Fruit fly (Drosophila melanogaster) whole organism, embryonic: ENCODE measurements around the gene CG32236.

Experiments used
- Atf3 ChIP-seq: fragments of 200-800 bp; sonication (Bioruptor generic); optimal IDR thresholded peaks from 3 replicates; lab custom pipeline; 2016; ENCODE audit warnings: missing biosample characterization, missing genetic modification characterization
- Atf6 ChIP-seq: fragments of 200-800 bp; sonication (Bioruptor generic); IDR thresholded peaks from 2 replicates; pipeline ENCODE4 v1.3.6; 2022; ENCODE audit warnings: missing biosample characterization, missing genetic modification characterization
- B-H1 ChIP-seq: fragments of 200-800 bp; sonication (Bioruptor generic); IDR thresholded peaks from 3 replicates; pipeline ENCODE4 v1.3.6; 2022; ENCODE audit warnings: missing biosample characterization, missing genetic modification characterization
- Bteb2 ChIP-seq: fragments of 200-800 bp; sonication (Bioruptor generic); optimal IDR thresholded peaks from 2 replicates; lab custom pipeline; 2016; ENCODE audit warnings: missing biosample characterization, missing genetic modification characterization
- CG10209 ChIP-seq: fragments of 200-800 bp; sonication (Bioruptor generic); optimal IDR thresholded peaks from 3 replicates; lab custom pipeline; 2017; ENCODE audit warnings: missing biosample characterization, mild to moderate bottlenecking, missing genetic modification characterization, missing genetic modification reagents
- CG12744 ChIP-seq: fragments of 200-800 bp; sonication (Bioruptor generic); optimal IDR thresholded peaks from 2 replicates; lab custom pipeline; 2016; ENCODE audit warnings: missing biosample characterization, missing genetic modification characterization
- CG14710 ChIP-seq: fragments of 200-800 bp; sonication (Bioruptor generic); optimal IDR thresholded peaks from 3 replicates; lab custom pipeline; 2019; ENCODE audit warnings: missing biosample characterization, mild to moderate bottlenecking, missing genetic modification characterization, moderate library complexity
- CG15696 ChIP-seq: fragments of 200-800 bp; sonication (Bioruptor generic); optimal IDR thresholded peaks from 2 replicates; lab custom pipeline; 2019; ENCODE audit warnings: missing biosample characterization, mild to moderate bottlenecking, missing genetic modification characterization, moderate library complexity
- CG16863 ChIP-seq: fragments of 200-800 bp; sonication (Bioruptor generic); optimal IDR thresholded peaks from 3 replicates; lab custom pipeline; 2016; ENCODE audit warnings: missing biosample characterization, missing genetic modification characterization
- CG17361 ChIP-seq: fragments of 200-800 bp; sonication (Bioruptor generic); IDR thresholded peaks from 3 replicates; pipeline ENCODE4 v1.3.6; 2022; ENCODE audit warnings: missing biosample characterization, missing genetic modification characterization
- CG32772 ChIP-seq: fragments of 200-800 bp; sonication (Bioruptor generic); IDR thresholded peaks from 2 replicates; pipeline ENCODE4 v1.3.6; 2022; ENCODE audit warnings: missing biosample characterization, missing genetic modification characterization
- CG4328 ChIP-seq: fragments of 200-800 bp; sonication (Bioruptor generic); optimal IDR thresholded peaks from 3 replicates; lab custom pipeline; 2017; ENCODE audit warnings: missing biosample characterization, missing genetic modification reagents, missing genetic modification characterization
- CG4820 ChIP-seq: fragments of 200-800 bp; sonication (Bioruptor generic); optimal IDR thresholded peaks from 3 replicates; lab custom pipeline; 2016; ENCODE audit warnings: missing biosample characterization, missing genetic modification characterization
- CG5180 ChIP-seq: fragments of 200-800 bp; sonication (Bioruptor generic); optimal IDR thresholded peaks from 3 replicates; lab custom pipeline; 2017; ENCODE audit warnings: missing biosample characterization, missing genetic modification characterization, mild to moderate bottlenecking, moderate library complexity, missing genetic modification reagents
- CG7372 ChIP-seq: fragments of 200-800 bp; sonication (Bioruptor generic); IDR thresholded peaks from 2 replicates; pipeline ENCODE4 v1.3.6; 2022; ENCODE audit warnings: missing biosample characterization, missing genetic modification characterization
- CG7786 ChIP-seq: fragments of 200-800 bp; sonication (Bioruptor generic); optimal IDR thresholded peaks from 2 replicates; lab custom pipeline; 2016; ENCODE audit warnings: missing biosample characterization, missing genetic modification characterization
- CG7963 ChIP-seq: fragments of 200-800 bp; sonication (Bioruptor generic); IDR thresholded peaks from 3 replicates; pipeline ENCODE4 v1.3.6; 2022; ENCODE audit warnings: missing biosample characterization, missing genetic modification characterization; ENCODE audit not compliant: partially characterized antibody
- CG8281 ChIP-seq: fragments of 200-800 bp; sonication (Bioruptor generic); optimal IDR thresholded peaks from 2 replicates; lab custom pipeline; 2018; ENCODE audit warnings: missing biosample characterization, mild to moderate bottlenecking, missing genetic modification characterization, moderate library complexity
- CG8388 ChIP-seq: fragments of 200-800 bp; sonication (Bioruptor generic); optimal IDR thresholded peaks from 2 replicates; lab custom pipeline; 2019; ENCODE audit warnings: missing biosample characterization, mild to moderate bottlenecking, missing genetic modification characterization, moderate library complexity
- CG8765 ChIP-seq: fragments of 200-800 bp; sonication (Bioruptor generic); IDR thresholded peaks from 2 replicates; pipeline ENCODE4 v1.3.6; 2022; ENCODE audit warnings: missing biosample characterization, missing genetic modification characterization
- CG9817 ChIP-seq: fragments of 200-800 bp; sonication (Bioruptor generic); optimal IDR thresholded peaks from 2 replicates; lab custom pipeline; 2018; ENCODE audit warnings: missing biosample characterization, mild to moderate bottlenecking, missing genetic modification characterization, moderate library complexity
- D ChIP-seq, 2 experiments: fragments of 200-800 bp in 1 of 2; fragments of >200 bp in 1 of 2; sonication (Bioruptor generic) in 1 of 2; optimal IDR thresholded peaks; 2 replicates in 1 of 2; 3 replicates in 1 of 2; lab custom pipeline; 2017; ENCODE audit warnings: mild to moderate bottlenecking in 1 of 2, missing biosample characterization in 1 of 2, missing genetic modification characterization in 1 of 2, missing genetic modification reagents in 1 of 2
- D19B ChIP-seq: fragments of 200-800 bp; sonication (Bioruptor generic); optimal IDR thresholded peaks from 2 replicates; lab custom pipeline; 2017; ENCODE audit warnings: missing biosample characterization, mild to moderate bottlenecking, missing genetic modification characterization
- Dek ChIP-seq: fragments of 200-800 bp; sonication (Bioruptor generic); optimal IDR thresholded peaks from 3 replicates; lab custom pipeline; 2019; ENCODE audit warnings: missing biosample characterization, mild to moderate bottlenecking, missing genetic modification characterization, moderate library complexity
- ERR ChIP-seq: fragments of 200-800 bp; sonication (Bioruptor generic); optimal IDR thresholded peaks from 2 replicates; lab custom pipeline; 2016; ENCODE audit warnings: missing biosample characterization, missing genetic modification characterization
- Ets65A ChIP-seq: fragments of 200-800 bp; sonication (Bioruptor generic); peaks from one replicate; lab custom pipeline; 2016; ENCODE audit warnings: missing biosample characterization, missing genetic modification characterization
- Fer1 ChIP-seq: fragments of 200-800 bp; sonication (Bioruptor generic); optimal IDR thresholded peaks from 2 replicates; lab custom pipeline; 2017; ENCODE audit warnings: missing biosample characterization, mild to moderate bottlenecking, missing genetic modification characterization
- H2.0 ChIP-seq: fragments of 200-800 bp; sonication (Bioruptor generic); IDR thresholded peaks from 2 replicates; pipeline ENCODE4 v1.3.6; 2022; ENCODE audit warnings: missing biosample characterization, missing genetic modification characterization
- Kr ChIP-seq: fragments of 200-800 bp; sonication (Bioruptor generic); optimal IDR thresholded peaks from 2 replicates; lab custom pipeline; 2017; ENCODE audit warnings: missing biosample characterization, mild to moderate bottlenecking, missing genetic modification characterization
- NfI ChIP-seq: fragments of 200-800 bp; sonication (Bioruptor generic); optimal IDR thresholded peaks from 3 replicates; lab custom pipeline; 2018; ENCODE audit warnings: missing biosample characterization, mild to moderate bottlenecking, missing genetic modification characterization, moderate library complexity
- Ravus ChIP-seq: fragments of 200-800 bp; sonication (Bioruptor generic); IDR thresholded peaks from 2 replicates; pipeline ENCODE4 v1.3.6; 2022; ENCODE audit warnings: missing biosample characterization, missing genetic modification characterization
- Rfx ChIP-seq: fragments of 200-800 bp; sonication (Bioruptor generic); IDR thresholded peaks from 2 replicates; pipeline ENCODE4 v1.3.6; 2022; ENCODE audit warnings: missing biosample characterization, missing genetic modification characterization
- Sin3A ChIP-seq: fragments of >200 bp; optimal IDR thresholded peaks from 2 replicates; lab custom pipeline; 2018
- TFAM ChIP-seq: fragments of 200-800 bp; sonication (Bioruptor generic); optimal IDR thresholded peaks from 2 replicates; lab custom pipeline; 2017; ENCODE audit warnings: missing biosample characterization, missing genetic modification characterization, inconsistent platforms
- Trl ChIP-seq, 3 experiments: fragments of >200 bp in 2 of 3; fragments of 200-800 bp in 1 of 3; sonication (Bioruptor generic) in 1 of 3; optimal IDR thresholded peaks; 2 replicates in 1 of 3; 3 replicates in 2 of 3; lab custom pipeline; 2016 to 2017; ENCODE audit warnings: missing biosample characterization in 1 of 3, missing genetic modification characterization in 1 of 3
- bowl ChIP-seq: fragments of 200-800 bp; sonication (Bioruptor generic); IDR thresholded peaks from 2 replicates; pipeline ENCODE4 v1.3.6; 2022; ENCODE audit warnings: missing biosample characterization, missing genetic modification characterization
- chm ChIP-seq: fragments of 200-800 bp; sonication (Bioruptor generic); IDR thresholded peaks from 2 replicates; pipeline ENCODE4 v1.3.6; 2022; ENCODE audit warnings: missing biosample characterization, missing genetic modification characterization
- cwo ChIP-seq: fragments of 200-800 bp; sonication (Bioruptor generic); optimal IDR thresholded peaks from 3 replicates; lab custom pipeline; 2017; ENCODE audit warnings: missing biosample characterization, missing genetic modification characterization, mild to moderate bottlenecking, moderate library complexity, missing genetic modification reagents
- danr ChIP-seq: fragments of 200-800 bp; sonication (Bioruptor generic); IDR thresholded peaks from 2 replicates; pipeline ENCODE4 v1.3.6; 2022; ENCODE audit warnings: missing biosample characterization, missing genetic modification characterization
- eyg ChIP-seq: fragments of 200-800 bp; sonication (Bioruptor generic); optimal IDR thresholded peaks from 3 replicates; lab custom pipeline; 2016; ENCODE audit warnings: missing biosample characterization, missing genetic modification characterization
- fd96Cb ChIP-seq: fragments of 200-800 bp; sonication (Bioruptor generic); optimal IDR thresholded peaks from 2 replicates; lab custom pipeline; 2018; ENCODE audit warnings: missing biosample characterization, mild to moderate bottlenecking, missing genetic modification characterization, moderate library complexity
- ftz-f1 ChIP-seq: fragments of 200-800 bp; sonication (Bioruptor generic); optimal IDR thresholded peaks from 2 replicates; lab custom pipeline; 2016; ENCODE audit warnings: missing biosample characterization, missing genetic modification characterization
- hkb ChIP-seq, 2 experiments: fragments of 200-800 bp in 1 of 2; fragments of >200 bp in 1 of 2; sonication (Bioruptor generic) in 1 of 2; IDR thresholded peaks in 1 of 2; optimal IDR thresholded peaks in 1 of 2; 2 replicates each; pipeline versions ENCODE4 v1.3.6 to Lab custom; 2017 to 2022; ENCODE audit warnings: missing biosample characterization in 1 of 2, missing genetic modification characterization in 1 of 2
- kay ChIP-seq: fragments of 200-800 bp; sonication (Bioruptor generic); optimal IDR thresholded peaks from 2 replicates; lab custom pipeline; 2016; ENCODE audit warnings: missing biosample characterization, missing genetic modification characterization
- nerfin-1 ChIP-seq: fragments of 200-800 bp; sonication (Bioruptor generic); optimal IDR thresholded peaks from 3 replicates; lab custom pipeline; 2019; ENCODE audit warnings: missing biosample characterization, mild to moderate bottlenecking, missing genetic modification characterization, moderate library complexity
- oc ChIP-seq: fragments of 200-800 bp; sonication (Bioruptor generic); optimal IDR thresholded peaks from 2 replicates; lab custom pipeline; 2018; ENCODE audit warnings: missing biosample characterization, mild to moderate bottlenecking, missing genetic modification characterization, moderate library complexity
- pros ChIP-seq: fragments of 200-800 bp; sonication (Bioruptor generic); optimal IDR thresholded peaks from 3 replicates; lab custom pipeline; 2019; ENCODE audit warnings: missing biosample characterization, mild to moderate bottlenecking, missing genetic modification characterization, moderate library complexity
- sisA ChIP-seq: fragments of 200-800 bp; sonication (Bioruptor generic); IDR thresholded peaks from 2 replicates; pipeline ENCODE4 v1.3.6; 2022; ENCODE audit warnings: missing biosample characterization, missing genetic modification characterization
- sna ChIP-seq: fragments of 200-800 bp; sonication (Bioruptor generic); IDR thresholded peaks from 2 replicates; pipeline ENCODE4 v1.3.6; 2022; ENCODE audit warnings: missing biosample characterization, missing genetic modification characterization; ENCODE audit not compliant: partially characterized antibody
- sob ChIP-seq: fragments of 200-800 bp; sonication (Bioruptor generic); IDR thresholded peaks from 2 replicates; pipeline ENCODE4 v1.3.6; 2022; ENCODE audit warnings: missing biosample characterization, missing genetic modification characterization

Gene CG32236

DNA sequence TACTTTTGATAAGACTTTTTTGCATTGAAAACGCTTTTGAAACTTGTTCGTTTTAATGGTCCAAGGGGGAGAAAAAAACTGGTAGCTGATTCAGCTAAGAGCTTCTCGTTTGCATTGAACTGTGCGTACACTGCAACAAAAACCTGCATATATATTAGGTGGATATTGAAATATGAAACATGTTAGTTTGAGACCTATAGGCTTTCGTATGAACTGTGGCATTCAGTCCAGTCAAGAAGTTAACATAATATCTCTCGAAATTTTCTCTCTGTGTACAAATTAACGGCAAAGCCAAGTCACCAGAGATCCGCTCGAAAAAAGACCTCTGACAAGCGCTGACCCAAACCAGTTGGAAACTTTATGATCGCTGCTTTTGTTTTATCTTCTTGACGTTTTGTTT lies 30.8 kb upstream of the CG32236 start (continued):
- TF ChIP-seq CG12744 (GFP tag; lab: Kevin White, UChicago) (peak; percentile 71), CG9817 (peak; percentile 86), Bteb2 (peak; percentile 77), danr (GFP tag; lab: Robert Waterston, UW) (peak; percentile 72), eyg (peak; percentile 65), ERR (peak; percentile 76), CG7786 (peak; percentile 86), ftz-f1 (GFP tag; lab: Kevin White, UChicago) (no peak), CG7963 (GFP tag; lab: Robert Waterston, UW) (no peak), Ets65A (GFP tag; lab: Kevin White, UChicago) (peak; percentile 89), CG4820 (GFP tag; lab: Kevin White, UChicago) (peak; percentile 83), B-H1 (GFP tag; lab: Robert Waterston, UW) (peak; percentile 76), CG10209 (GFP tag; lab: Kevin White, UChicago) (peak; percentile 78), CG8281 (tag; lab: Kevin White, UChicago) (peak; percentile 62), sna (GFP tag; lab: Robert Waterston, UW) (no peak), cwo (GFP tag; lab: Kevin White, UChicago) (peak; percentile 69), nerfin-1 (tag; lab: Kevin White, UChicago) (peak; percentile 70), kay (GFP tag; lab: Kevin White, UChicago) (no peak), CG15696 (tag; lab: Kevin White, UChicago) (peak; percentile 7), CG16863 (GFP tag; lab: Kevin White, UChicago) (peak; percentile 80), Dek (tag; lab: Kevin White, UChicago) (no peak), H2.0 (peak; percentile 90), Kr (GFP tag; lab: Kevin White, UChicago) (no peak), fd96Cb (tag; lab: Kevin White, UChicago) (peak; percentile 81), Atf3 (GFP tag; lab: Kevin White, UChicago) (peak; percentile 60), D19B (GFP tag; lab: Kevin White, UChicago) (peak; percentile 59), Trl (optimal IDR thresholded peaks at IDR 0.05; lab: Kevin White, UChicago) (no peak), Trl (GFP tag; optimal IDR thresholded peaks at IDR 0.05; lab: Kevin White, UChicago) (peak; percentile 83), hkb (optimal IDR thresholded peaks at IDR 0.05; lab: Kevin White, UChicago) (no peak), hkb (GFP tag; IDR thresholded peaks at IDR 0.05; lab: Robert Waterston, UW) (peak; percentile 89), CG14710 (tag; lab: Kevin White, UChicago) (peak; percentile 69), CG8388 (GFP tag; lab: Kevin White, UChicago) (peak; percentile 74), Atf6 (GFP tag; lab: Robert Waterston, UW) (peak; percentile 87), chm (GFP tag; lab: Robert Waterston, UW) (no peak; the same call in 1 of the 2 replicates), oc (peak; percentile 84), Rfx (GFP tag; lab: Robert Waterston, UW) (peak; percentile 92), Sin3A (lab: Kevin White, UChicago) (no peak), NfI (GFP tag; lab: Kevin White, UChicago) (peak; percentile 87), CG4328 (GFP tag; lab: Kevin White, UChicago) (peak; percentile 48), CG5180 (GFP tag; lab: Kevin White, UChicago) (peak; percentile 69), D (optimal IDR thresholded peaks at IDR 0.05; lab: Kevin White, UChicago) (no peak), D (GFP tag; optimal IDR thresholded peaks at IDR 0.05; lab: Kevin White, UChicago) (peak; percentile 69), Fer1 (GFP tag; lab: Kevin White, UChicago) (peak; percentile 82), Ravus (GFP tag; lab: Robert Waterston, UW) (peak; percentile 69), TFAM (GFP tag; lab: Kevin White, UChicago) (no peak), CG17361 (GFP tag; lab: Robert Waterston, UW) (peak; percentile 74), sisA (peak; percentile 91), bowl (GFP tag; lab: Robert Waterston, UW) (peak; percentile 80), CG7372 (GFP tag; lab: Robert Waterston, UW) (peak; percentile 90), pros (GFP tag; lab: Kevin White, UChicago) (no peak), CG8765 (GFP tag; lab: Robert Waterston, UW) (peak; percentile 67), sob (peak; percentile 87), CG32772 (GFP tag; lab: Robert Waterston, UW) (peak; percentile 83)
